Worm (Caenorhabditis elegans) whole organism, young adult: ENCODE results near the gene EGAP1.5.
A peak's percentile ranks its signal among the peaks of the same experiment; 100 is the strongest.

Experiments used
- B0019.2 ChIP-seq: fragments of 200-800 bp; sonication (Bioruptor generic); conservative IDR thresholded peaks from 2 replicates; pipeline ENCODE4 v1.3.6; 2022; ENCODE audit warnings: missing genetic modification reagents, missing genetic modification characterization, missing compliant biosample characterization
- C17E4.6 ChIP-seq: fragments of 200-800 bp; sonication (Bioruptor generic); IDR thresholded peaks from 2 replicates; pipeline ENCODE4 v1.3.6; 2022; ENCODE audit warnings: missing genetic modification reagents, missing genetic modification characterization, missing compliant biosample characterization
- F10E7.11 ChIP-seq: sonication (generic microtip); optimal IDR thresholded peaks from 2 replicates; lab custom pipeline; 2017; ENCODE audit warnings: mild to moderate bottlenecking, missing genetic modification characterization, moderate library complexity, missing compliant biosample characterization
- F23B12.7 ChIP-seq: sonication (generic microtip); optimal IDR thresholded peaks from 2 replicates; lab custom pipeline; 2017; ENCODE audit warnings: missing genetic modification characterization, mild to moderate bottlenecking, missing compliant biosample characterization, antibody characterized with exemption, moderate library complexity; ENCODE audit not compliant: insufficient read depth
- F57A8.1 ChIP-seq: fragments of 200-800 bp; sonication (Bioruptor generic); optimal IDR thresholded peaks from 2 replicates; lab custom pipeline; 2018; ENCODE audit warnings: mild to moderate bottlenecking, missing genetic modification characterization, moderate library complexity, missing compliant biosample characterization
- K11D2.4 ChIP-seq: fragments of 200-800 bp; sonication (Bioruptor generic); IDR thresholded peaks from 2 replicates; pipeline ENCODE4 v1.3.6; 2022; ENCODE audit warnings: missing genetic modification reagents, missing genetic modification characterization, missing compliant biosample characterization
- T07F8.4 ChIP-seq: sonication (generic microtip); optimal IDR thresholded peaks from 2 replicates; lab custom pipeline; 2016; ENCODE audit warnings: mild to moderate bottlenecking, missing genetic modification characterization, moderate library complexity, missing compliant biosample characterization
- T26A5.8 ChIP-seq: sonication (generic microtip); optimal IDR thresholded peaks from 2 replicates; lab custom pipeline; 2016; ENCODE audit warnings: missing genetic modification characterization, missing compliant biosample characterization
- Y53G8AR.9 ChIP-seq: fragments of 200-800 bp; sonication (Bioruptor generic); conservative IDR thresholded peaks from 2 replicates; pipeline ENCODE4 v1.3.6; 2022; ENCODE audit warnings: missing genetic modification reagents, missing genetic modification characterization, missing compliant biosample characterization
- Y56A3A.18 ChIP-seq: fragments of 200-800 bp; sonication (Bioruptor generic); IDR thresholded peaks from 2 replicates; pipeline ENCODE4 v1.3.6; 2022; ENCODE audit warnings: missing genetic modification reagents, missing genetic modification characterization, missing compliant biosample characterization
- Y79H2A.3 ChIP-seq: fragments of 200-800 bp; sonication (Bioruptor generic); conservative IDR thresholded peaks from 2 replicates; pipeline ENCODE4 v1.3.6; 2022; ENCODE audit warnings: missing genetic modification reagents, missing genetic modification characterization, missing compliant biosample characterization
- Y95B8A.8 ChIP-seq: fragments of 200-800 bp; sonication (Bioruptor generic); IDR thresholded peaks from 2 replicates; pipeline ENCODE4 v1.3.6; 2022; ENCODE audit warnings: missing genetic modification reagents, missing genetic modification characterization, missing compliant biosample characterization
- ama-1 ChIP-seq, 3 experiments: fragments of 150-350 bp in 1 of 3; sonication (generic microtip) in 2 of 3; optimal IDR thresholded peaks; 2 replicates each; lab custom pipeline; 2014 to 2018; ENCODE audit warnings: missing biosample characterization in 2 of 3, missing genetic modification characterization in 2 of 3, missing genetic modification reagents in 2 of 3
- attf-3 ChIP-seq: fragments of 200-800 bp; sonication (Bioruptor generic); conservative IDR thresholded peaks from 2 replicates; pipeline ENCODE4 v1.3.6; 2022; ENCODE audit warnings: missing genetic modification reagents, missing genetic modification characterization, missing compliant biosample characterization
- attf-5 ChIP-seq: fragments of 200-800 bp; sonication (Bioruptor generic); optimal IDR thresholded peaks from 2 replicates; lab custom pipeline; 2018; ENCODE audit warnings: mild to moderate bottlenecking, missing genetic modification characterization, missing compliant biosample characterization
- bed-2 ChIP-seq: fragments of 200-800 bp; sonication (Bioruptor generic); IDR thresholded peaks from 2 replicates; pipeline ENCODE4 v1.3.6; 2022; ENCODE audit warnings: missing genetic modification reagents, missing genetic modification characterization, missing compliant biosample characterization
- cebp-2 ChIP-seq: fragments of 200-800 bp; sonication (Bioruptor generic); IDR thresholded peaks from 2 replicates; pipeline ENCODE4 v1.3.6; 2022; ENCODE audit warnings: missing genetic modification characterization, missing compliant biosample characterization
- ceh-91 ChIP-seq: fragments of 200-800 bp; sonication (Bioruptor generic); IDR thresholded peaks from 2 replicates; pipeline ENCODE4 v1.3.6; 2022; ENCODE audit warnings: missing genetic modification reagents, missing genetic modification characterization, missing compliant biosample characterization
- efl-1 ChIP-seq: fragments of 150-350 bp; optimal IDR thresholded peaks from 2 replicates; lab custom pipeline; 2014; ENCODE audit warnings: missing biosample characterization, missing genetic modification reagents, missing genetic modification characterization
- egl-18 ChIP-seq: fragments of 200-800 bp; sonication (Bioruptor generic); IDR thresholded peaks from 2 replicates; pipeline ENCODE4 v1.3.6; 2022; ENCODE audit warnings: missing genetic modification reagents, missing genetic modification characterization, missing compliant biosample characterization
- ekl-4 ChIP-seq: fragments of 200-800 bp; sonication (Bioruptor generic); IDR thresholded peaks from 2 replicates; pipeline ENCODE4 v1.3.6; 2022; ENCODE audit warnings: missing genetic modification reagents, missing genetic modification characterization, missing compliant biosample characterization
- hlh-12 ChIP-seq: sonication (generic microtip); optimal IDR thresholded peaks from 2 replicates; lab custom pipeline; 2016; ENCODE audit warnings: missing genetic modification characterization, missing compliant biosample characterization
- hmg-20 ChIP-seq: fragments of 200-800 bp; sonication (Bioruptor generic); IDR thresholded peaks from 2 replicates; pipeline ENCODE4 v1.3.6; 2022; ENCODE audit warnings: missing genetic modification reagents, missing genetic modification characterization, missing compliant biosample characterization
- hrde-1 ChIP-seq: sonication (generic microtip); optimal IDR thresholded peaks from 2 replicates; lab custom pipeline; 2016; ENCODE audit warnings: missing genetic modification characterization, mild to moderate bottlenecking, missing compliant biosample characterization, moderate library complexity, missing genotype, missing genetic modification reagents, borderline replicate concordance
- lag-1 ChIP-seq: fragments of 200-800 bp; sonication (Bioruptor generic); IDR thresholded peaks from 2 replicates; pipeline ENCODE4 v1.3.6; 2022; ENCODE audit warnings: missing genetic modification reagents, missing genetic modification characterization, missing compliant biosample characterization
- lin-40 ChIP-seq: sonication (generic microtip); optimal IDR thresholded peaks from 2 replicates; lab custom pipeline; 2016; ENCODE audit warnings: missing genetic modification characterization, mild to moderate bottlenecking, missing compliant biosample characterization, missing genotype, missing genetic modification reagents
- lsl-1 ChIP-seq: fragments of 200-800 bp; sonication (Bioruptor generic); optimal IDR thresholded peaks from 2 replicates; lab custom pipeline; 2018; ENCODE audit warnings: mild to moderate bottlenecking, missing genetic modification characterization, moderate library complexity, missing compliant biosample characterization
- lsy-27 ChIP-seq: sonication (generic microtip); optimal IDR thresholded peaks from 2 replicates; lab custom pipeline; 2017; ENCODE audit warnings: missing genetic modification characterization, mild to moderate bottlenecking, missing compliant biosample characterization, antibody characterized with exemption, missing genotype, borderline replicate concordance; ENCODE audit not compliant: insufficient read depth
- madf-6 ChIP-seq: fragments of 200-800 bp; sonication (Bioruptor generic); IDR thresholded peaks from 2 replicates; pipeline ENCODE4 v1.3.6; 2022; ENCODE audit warnings: missing genetic modification reagents, missing genetic modification characterization, missing compliant biosample characterization
- madf-8 ChIP-seq: fragments of 200-800 bp; sonication (Bioruptor generic); conservative IDR thresholded peaks from 2 replicates; pipeline ENCODE4 v1.3.6; 2022; ENCODE audit warnings: missing genetic modification reagents, missing genetic modification characterization, missing compliant biosample characterization
- mel-28 ChIP-seq: sonication (generic microtip); optimal IDR thresholded peaks from 2 replicates; lab custom pipeline; 2016; ENCODE audit warnings: borderline replicate concordance, mild to moderate bottlenecking, missing genetic modification characterization, missing compliant biosample characterization
- nfya-2 ChIP-seq: fragments of 200-800 bp; sonication (Bioruptor generic); IDR thresholded peaks from 2 replicates; pipeline ENCODE4 v1.3.6; 2022; ENCODE audit warnings: missing genetic modification reagents, missing genetic modification characterization, missing compliant biosample characterization
- nhr-120 ChIP-seq: fragments of 200-800 bp; sonication (Bioruptor generic); IDR thresholded peaks from 2 replicates; pipeline ENCODE4 v1.3.6; 2022; ENCODE audit warnings: missing genetic modification characterization, missing compliant biosample characterization
- nhr-27 ChIP-seq: fragments of 200-800 bp; sonication (Bioruptor generic); optimal IDR thresholded peaks from 2 replicates; lab custom pipeline; 2018; ENCODE audit warnings: mild to moderate bottlenecking, missing genetic modification characterization, moderate library complexity, missing compliant biosample characterization
- nhr-80 ChIP-seq: sonication (generic microtip); optimal IDR thresholded peaks from 2 replicates; lab custom pipeline; 2016; ENCODE audit warnings: missing genetic modification characterization, missing compliant biosample characterization
- nhr-90 ChIP-seq: sonication (generic microtip); optimal IDR thresholded peaks from 2 replicates; lab custom pipeline; 2016; ENCODE audit warnings: missing genotype, mild to moderate bottlenecking, missing genetic modification characterization, missing compliant biosample characterization
- sdz-38 ChIP-seq: sonication (generic microtip); optimal IDR thresholded peaks from 2 replicates; lab custom pipeline; 2016; ENCODE audit warnings: missing genotype, missing genetic modification characterization, missing compliant biosample characterization
- snpc-1.1 ChIP-seq: sonication (generic microtip); optimal IDR thresholded peaks from 2 replicates; lab custom pipeline; 2017; ENCODE audit warnings: missing genetic modification characterization, mild to moderate bottlenecking, missing compliant biosample characterization, antibody characterized with exemption, moderate library complexity, missing genotype, missing genetic modification reagents; ENCODE audit not compliant: insufficient read depth
- snpc-1.3 ChIP-seq: sonication (generic microtip); optimal IDR thresholded peaks from 2 replicates; lab custom pipeline; 2017; ENCODE audit warnings: missing genetic modification characterization, mild to moderate bottlenecking, missing compliant biosample characterization, antibody characterized with exemption, moderate library complexity, missing genotype, missing genetic modification reagents; ENCODE audit not compliant: insufficient read depth
- snpc-4 ChIP-seq, 5 experiments: fragments of 150-350 bp in 1 of 5; sonication (generic microtip) in 4 of 5; optimal IDR thresholded peaks; 2 replicates each; lab custom pipeline; 2014 to 2018; ENCODE audit warnings: missing genetic modification characterization in 5 of 5, missing biosample characterization in 3 of 5, antibody characterized with exemption in 2 of 5, mild to moderate bottlenecking in 2 of 5, missing compliant biosample characterization in 2 of 5, missing genotype in 2 of 5, moderate library complexity in 2 of 5, missing genetic modification reagents in 1 of 5
- somi-1 ChIP-seq: fragments of 200-800 bp; sonication (Bioruptor generic); optimal IDR thresholded peaks from 2 replicates; lab custom pipeline; 2018; ENCODE audit warnings: mild to moderate bottlenecking, missing genetic modification characterization, missing compliant biosample characterization
- tlf-1 ChIP-seq: fragments of 200-800 bp; sonication (Bioruptor generic); optimal IDR thresholded peaks from 2 replicates; lab custom pipeline; 2018; ENCODE audit warnings: mild to moderate bottlenecking, missing genetic modification characterization, missing compliant biosample characterization
- unc-130 ChIP-seq: sonication (generic microtip); optimal IDR thresholded peaks from 2 replicates; lab custom pipeline; 2016; ENCODE audit warnings: missing genetic modification reagents, missing genetic modification characterization, missing compliant biosample characterization
- unc-62 ChIP-seq: fragments of 150-350 bp; optimal IDR thresholded peaks from 2 replicates; lab custom pipeline; 2014; ENCODE audit warnings: missing biosample characterization, missing genetic modification reagents, missing genetic modification characterization
- xnd-1 ChIP-seq: sonication (generic microtip); optimal IDR thresholded peaks from 2 replicates; lab custom pipeline; 2016; ENCODE audit warnings: missing genotype, missing genetic modification reagents, missing genetic modification characterization, missing compliant biosample characterization
- ztf-18 ChIP-seq: sonication (generic microtip); optimal IDR thresholded peaks from 2 replicates; lab custom pipeline; 2016; ENCODE audit warnings: missing genotype, mild to moderate bottlenecking, missing genetic modification characterization, missing compliant biosample characterization
- ztf-6 ChIP-seq: fragments of 200-800 bp; sonication (Bioruptor generic); IDR thresholded peaks from 2 replicates; pipeline ENCODE4 v1.3.6; 2022; ENCODE audit warnings: missing genetic modification reagents, missing genetic modification characterization, missing compliant biosample characterization

EGAP1.5 gene

ce11 chrIII:5925724-5926123 is 5.8 kb upstream of the EGAP1.5 start, which contains the start of the genes dnc-2 and bcl-7 (continued):
- TF ChIP-seq Y95B8A.8 (GFP tag; lab: Robert Waterston, UW) (no peak), Y79H2A.3 (GFP tag; lab: Robert Waterston, UW) (no peak), K11D2.4 (GFP tag; lab: Robert Waterston, UW) (no peak), efl-1 (GFP tag; lab: Kevin White, UChicago) (no peak), nfya-2 (GFP tag; lab: Robert Waterston, UW) (no peak), B0019.2 (no peak), hmg-20 (GFP tag; lab: Robert Waterston, UW) (no peak), F10E7.11 (no peak), T07F8.4 (tag; lab: Kevin White, UChicago) (no peak), snpc-1.1 (tag; lab: Kevin White, UChicago) (no peak), tlf-1 (GFP tag; lab: Kevin White, UChicago) (no peak), egl-18 (GFP tag; lab: Robert Waterston, UW) (no peak), attf-3 (no peak), snpc-4 (GFP tag; optimal IDR thresholded peaks at IDR 0.05; lab: Kevin White, UChicago) (no peak), snpc-4 (tag; optimal IDR thresholded peaks at IDR 0.05; lab: Kevin White, UChicago) (peak in 1 of 4 experiments; percentile 37), nhr-27 (tag; lab: Kevin White, UChicago) (no peak), hrde-1 (tag; lab: Kevin White, UChicago) (no peak), lag-1 (no peak), bed-2 (GFP tag; lab: Robert Waterston, UW) (no peak), unc-62 (GFP tag; lab: Kevin White, UChicago) (no peak), ceh-91 (GFP tag; lab: Robert Waterston, UW) (no peak), cebp-2 (GFP tag; lab: Robert Waterston, UW) (no peak), Y56A3A.18 (GFP tag; lab: Robert Waterston, UW) (no peak), mel-28 (tag; lab: Kevin White, UChicago) (no peak), F57A8.1 (GFP tag; lab: Kevin White, UChicago) (no peak), ekl-4 (GFP tag; lab: Robert Waterston, UW) (no peak), lin-40 (tag; lab: Kevin White, UChicago) (no peak), hlh-12 (tag; lab: Kevin White, UChicago) (no peak), nhr-120 (GFP tag; lab: Robert Waterston, UW) (no peak), unc-130 (GFP tag; lab: Kevin White, UChicago) (no peak), madf-8 (GFP tag; lab: Robert Waterston, UW) (0 out of 2 replicates have a peak, but pooled peaks have one; percentile 13), F23B12.7 (tag; lab: Kevin White, UChicago) (no peak), Y53G8AR.9 (no peak), lsl-1 (GFP tag; lab: Kevin White, UChicago) (peak; percentile 24), madf-6 (GFP tag; lab: Robert Waterston, UW) (peak; percentile 60; the same call in 1 of the 2 replicates), nhr-80 (tag; lab: Kevin White, UChicago) (no peak), sdz-38 (tag; lab: Kevin White, UChicago) (no peak), snpc-1.3 (tag; lab: Kevin White, UChicago) (no peak), attf-5 (GFP tag; lab: Kevin White, UChicago) (no peak), ztf-6 (GFP tag; lab: Robert Waterston, UW) (no peak), ama-1 (optimal IDR thresholded peaks at IDR 0.05; lab: Kevin White, UChicago) (no peak), ama-1 (GFP tag; optimal IDR thresholded peaks at IDR 0.05; lab: Kevin White, UChicago) (no peak), xnd-1 (no peak), somi-1 (GFP tag; lab: Kevin White, UChicago) (no peak), T26A5.8 (tag; lab: Kevin White, UChicago) (no peak), C17E4.6 (no peak), lsy-27 (tag; lab: Kevin White, UChicago) (no peak), nhr-90 (tag; lab: Kevin White, UChicago) (no peak), ztf-18 (tag; lab: Kevin White, UChicago) (no peak)
